Worm (Caenorhabditis elegans) whole organism, L4 larva: ENCODE results near the gene gkow-1.

Experiments
- ama-1 ChIP-seq: fragments of 150-350 bp; optimal IDR thresholded peaks from 2 replicates; lab custom pipeline; 2014; ENCODE audit warnings: inconsistent platforms, mixed read lengths
- ceh-44 ChIP-seq: fragments of 200-800 bp; sonication (Bioruptor generic); IDR thresholded peaks from 2 replicates; pipeline ENCODE4 v1.3.6; 2022; ENCODE audit warnings: missing genetic modification reagents, missing genetic modification characterization, missing compliant biosample characterization
- dpl-1 ChIP-seq: fragments of 150-350 bp; optimal IDR thresholded peaks from 2 replicates; lab custom pipeline; 2014; ENCODE audit warnings: missing biosample characterization, missing genetic modification reagents, missing genetic modification characterization
- lim-7 ChIP-seq: fragments of 200-800 bp; sonication (Bioruptor generic); IDR thresholded peaks from 2 replicates; pipeline ENCODE4 v1.3.6; 2022; ENCODE audit warnings: missing genetic modification characterization, missing compliant biosample characterization
- lin-13 ChIP-seq: fragments of 150-350 bp; optimal IDR thresholded peaks from 2 replicates; lab custom pipeline; 2014; ENCODE audit warnings: missing biosample characterization, missing genetic modification reagents, missing genetic modification characterization
- nhr-10 ChIP-seq: fragments of 150-350 bp; optimal IDR thresholded peaks from 2 replicates; lab custom pipeline; 2014; ENCODE audit warnings: missing biosample characterization, missing genetic modification characterization
- snpc-4 ChIP-seq: fragments of 150-350 bp; optimal IDR thresholded peaks from 2 replicates; lab custom pipeline; 2014; ENCODE audit warnings: missing biosample characterization, missing genetic modification characterization
- zag-1 ChIP-seq: fragments of 150-350 bp; optimal IDR thresholded peaks from 2 replicates; lab custom pipeline; 2014; ENCODE audit warnings: missing biosample characterization, missing genetic modification characterization

ce11 chrIV:10366018-10366417, 8.1 kb downstream of the gkow-1 start, which contains the start of gene sir-2.1:
- peak; percentile 52 for TF ChIP-seq dpl-1 (GFP tag; lab: Kevin White, UChicago)
- no peak for TF ChIP-seq snpc-4 (tag; lab: Kevin White, UChicago)
- no peak for TF ChIP-seq lin-13 (GFP tag; lab: Kevin White, UChicago)
- no peak for TF ChIP-seq zag-1 (tag; lab: Kevin White, UChicago)
- no peak for TF ChIP-seq lim-7 (GFP tag; lab: Robert Waterston, UW)
- TF ChIP-seq nhr-10 (tag; lab: Kevin White, UChicago) = no peak
- TF ChIP-seq ceh-44 (GFP tag; lab: Robert Waterston, UW) = no peak
- peak; percentile 29 for TF ChIP-seq ama-1 (lab: Kevin White, UChicago)
